Worm (Caenorhabditis elegans) whole organism, mixed stage, embryonic: ENCODE data around the gene vps-2.
A peak's percentile ranks its signal among the peaks of the same experiment; 100 is the strongest.

Source experiments
- M03D4.4 ChIP-seq: sonication (generic microtip); optimal IDR thresholded peaks from 2 replicates; lab custom pipeline; 2017; ENCODE audit warnings: mild to moderate bottlenecking, missing genetic modification characterization, missing compliant biosample characterization
- bed-3 ChIP-seq: fragments of 200-800 bp; sonication (Bioruptor generic); optimal IDR thresholded peaks from 3 replicates; lab custom pipeline; 2018; ENCODE audit warnings: mild to moderate bottlenecking, missing genetic modification characterization, moderate library complexity, missing compliant biosample characterization
- lin-13 ChIP-seq: fragments of 150-350 bp; optimal IDR thresholded peaks from 2 replicates; lab custom pipeline; 2014; ENCODE audit warnings: missing biosample characterization, missing genetic modification characterization
- mab-5 ChIP-seq: fragments of 150-350 bp; optimal IDR thresholded peaks from 2 replicates; lab custom pipeline; 2014; ENCODE audit warnings: missing biosample characterization, missing genetic modification characterization
- mls-2 ChIP-seq: sonication (generic microtip); optimal IDR thresholded peaks from 2 replicates; lab custom pipeline; 2016; ENCODE audit warnings: mild to moderate bottlenecking, missing genetic modification characterization, moderate library complexity, missing compliant biosample characterization
- nhr-237 ChIP-seq: fragments of 150-350 bp; optimal IDR thresholded peaks from 2 replicates; lab custom pipeline; 2014; ENCODE audit warnings: missing biosample characterization, missing genetic modification characterization
- nhr-76 ChIP-seq: sonication (generic microtip); optimal IDR thresholded peaks from 2 replicates; lab custom pipeline; 2017; ENCODE audit warnings: missing biosample characterization, missing genetic modification characterization
- pha-4 ChIP-seq: fragments of 150-350 bp; optimal IDR thresholded peaks from 2 replicates; lab custom pipeline; 2018; ENCODE audit warnings: missing biosample characterization, missing genetic modification reagents, missing genetic modification characterization
- unc-62 ChIP-seq: fragments of 150-350 bp; optimal IDR thresholded peaks from 2 replicates; lab custom pipeline; 2014; ENCODE audit warnings: missing biosample characterization, missing genetic modification reagents, missing genetic modification characterization

- TF ChIP-seq nhr-237 (tag; lab: Kevin White, UChicago): peak; percentile 55
- TF ChIP-seq mls-2: no peak
- TF ChIP-seq nhr-76 (tag; lab: Kevin White, UChicago): no peak
- TF ChIP-seq M03D4.4 (tag; lab: Kevin White, UChicago): no peak
- no peak for TF ChIP-seq unc-62 (GFP tag; lab: Kevin White, UChicago)
- TF ChIP-seq pha-4 (tag; lab: Kevin White, UChicago): no peak
- no peak for TF ChIP-seq bed-3 (GFP tag; lab: Kevin White, UChicago)
- no peak for TF ChIP-seq mab-5 (tag; lab: Kevin White, UChicago)
- TF ChIP-seq lin-13 (tag; lab: Kevin White, UChicago): no peak
Observed at ce11 chrII:12768167-12768712, at the start of gene vps-2, which contains the start of gene tiar-2.
